Worm (Caenorhabditis elegans) whole organism, L3 larva: Measurements from ENCODE around the gene sra-26.

Experiments
- egl-27 ChIP-seq: sonication (generic microtip); optimal IDR thresholded peaks from 4 replicates; lab custom pipeline; 2017; ENCODE audit warnings: missing biosample characterization, missing genetic modification reagents, missing genetic modification characterization
- elt-3 ChIP-seq, 3 experiments: fragments of 150-350 bp in 1 of 3; sonication (generic microtip) in 2 of 3; optimal IDR thresholded peaks; 2 replicates in 2 of 3; 4 replicates in 1 of 3; lab custom pipeline; 2014 to 2017; ENCODE audit warnings: missing biosample characterization in 3 of 3, missing genetic modification characterization in 3 of 3
- fkh-10 ChIP-seq: sonication (generic microtip); optimal IDR thresholded peaks from 2 replicates; lab custom pipeline; 2017; ENCODE audit warnings: missing biosample characterization, missing genetic modification reagents, missing genetic modification characterization
- fkh-2 ChIP-seq: fragments of 150-350 bp; optimal IDR thresholded peaks from 2 replicates; lab custom pipeline; 2014; ENCODE audit warnings: missing biosample characterization, missing genetic modification reagents, missing genetic modification characterization
- fos-1 ChIP-seq: fragments of 150-350 bp; optimal IDR thresholded peaks from 2 replicates; lab custom pipeline; 2014; ENCODE audit warnings: missing biosample characterization, missing genetic modification characterization
- nfya-1 ChIP-seq: sonication (generic microtip); optimal IDR thresholded peaks from 2 replicates; lab custom pipeline; 2017; ENCODE audit warnings: missing genetic modification characterization, mild to moderate bottlenecking, missing compliant biosample characterization, antibody characterized with exemption, moderate library complexity; ENCODE audit not compliant: insufficient read depth
- sea-2 ChIP-seq: fragments of 150-350 bp; sonication (generic microtip); optimal IDR thresholded peaks from 4 replicates; lab custom pipeline; 2014; ENCODE audit warnings: missing biosample characterization, missing genetic modification reagents, missing genetic modification characterization
- snpc-4 ChIP-seq: fragments of 150-350 bp; optimal IDR thresholded peaks from 2 replicates; lab custom pipeline; 2014; ENCODE audit warnings: missing biosample characterization, missing genetic modification characterization
- tbx-2 ChIP-seq: sonication (generic microtip); optimal IDR thresholded peaks from 2 replicates; lab custom pipeline; 2016; ENCODE audit warnings: mild to moderate bottlenecking, missing genetic modification characterization, missing compliant biosample characterization
- zag-1 ChIP-seq: fragments of 150-350 bp; optimal IDR thresholded peaks from 2 replicates; lab custom pipeline; 2014; ENCODE audit warnings: missing biosample characterization, missing genetic modification characterization
- ztf-11 ChIP-seq: fragments of 150-350 bp; optimal IDR thresholded peaks from 2 replicates; lab custom pipeline; 2014; ENCODE audit warnings: missing biosample characterization, missing genetic modification characterization

- TF ChIP-seq sea-2 (GFP tag; lab: Kevin White, UChicago) (no peak), fkh-10 (GFP tag; lab: Kevin White, UChicago) (no peak), zag-1 (tag; lab: Kevin White, UChicago) (no peak), fkh-2 (tag; lab: Kevin White, UChicago) (no peak), nfya-1 (tag; lab: Kevin White, UChicago) (no peak), ztf-11 (tag; lab: Kevin White, UChicago) (no peak), egl-27 (no peak), elt-3 (tag; optimal IDR thresholded peaks at IDR 0.05; lab: Kevin White, UChicago) (no peak), snpc-4 (no peak), fos-1 (tag; lab: Kevin White, UChicago) (no peak), tbx-2 (tag; lab: Kevin White, UChicago) (no peak)
These were observed 15.0 kb upstream of the sra-26 start, which contains the start of gene T19D12.1 for ce11 chrII:6666598-6666997.
